Worm (Caenorhabditis elegans) whole organism, L4 larva: ENCODE results near the gene F40H3.3.

ENCODE experiments used
- daf-12 ChIP-seq: fragments of 150-350 bp; optimal IDR thresholded peaks from 2 replicates; lab custom pipeline; 2014; ENCODE audit warnings: missing biosample characterization, missing genetic modification reagents, missing genetic modification characterization
- snpc-4 ChIP-seq: fragments of 150-350 bp; optimal IDR thresholded peaks from 2 replicates; lab custom pipeline; 2014; ENCODE audit warnings: missing biosample characterization, missing genetic modification characterization
- unc-62 ChIP-seq, 3 experiments: fragments of 150-350 bp in 1 of 3; sonication (generic microtip); optimal IDR thresholded peaks in 2 of 3; peaks in 1 of 3; 1 replicate in 1 of 3; 2 replicates in 2 of 3; lab custom pipeline; 2014 to 2017; ENCODE audit warnings: missing biosample characterization in 3 of 3, missing genetic modification characterization in 3 of 3, missing genetic modification reagents in 3 of 3, missing genotype in 1 of 3

- TF ChIP-seq snpc-4 (tag; lab: Kevin White, UChicago), result no peak
- TF ChIP-seq daf-12 (tag; lab: Kevin White, UChicago), result no peak
- TF ChIP-seq unc-62 (GFP tag; optimal IDR thresholded peaks at IDR 0.05 in 1 of 2; lab: Kevin White, UChicago), result peak in 1 of 2 experiments; percentile 7
- TF ChIP-seq unc-62 (tag; optimal IDR thresholded peaks at IDR 0.05; lab: Kevin White, UChicago), result no peak
These were observed 28.8 kb upstream of the F40H3.3 start for ce11 chrII:6142539-6142938.
